Worm (Caenorhabditis elegans) whole organism, L3 larva: Measurements from ENCODE around the gene Y38H6A.1.

Experiments
- ceh-82 ChIP-seq: fragments of 150-350 bp; optimal IDR thresholded peaks from 2 replicates; lab custom pipeline; 2014; ENCODE audit warnings: missing biosample characterization, missing genetic modification characterization
- nhr-12 ChIP-seq: fragments of 150-350 bp; optimal IDR thresholded peaks from 2 replicates; lab custom pipeline; 2014; ENCODE audit warnings: missing biosample characterization, missing genetic modification characterization
- nhr-23 ChIP-seq: fragments of 150-350 bp; optimal IDR thresholded peaks from 2 replicates; lab custom pipeline; 2014; ENCODE audit warnings: missing biosample characterization, missing genetic modification reagents, missing genetic modification characterization
- unc-62 ChIP-seq: fragments of 150-350 bp; sonication (generic microtip); optimal IDR thresholded peaks from 4 replicates; lab custom pipeline; 2014; ENCODE audit warnings: missing biosample characterization, missing genetic modification reagents, missing genetic modification characterization
- ztf-11 ChIP-seq: fragments of 150-350 bp; optimal IDR thresholded peaks from 2 replicates; lab custom pipeline; 2014; ENCODE audit warnings: missing biosample characterization, missing genetic modification characterization
- ztf-4 ChIP-seq: fragments of 150-350 bp; optimal IDR thresholded peaks from 2 replicates; lab custom pipeline; 2014; ENCODE audit warnings: missing biosample characterization, missing genetic modification characterization

DNA sequence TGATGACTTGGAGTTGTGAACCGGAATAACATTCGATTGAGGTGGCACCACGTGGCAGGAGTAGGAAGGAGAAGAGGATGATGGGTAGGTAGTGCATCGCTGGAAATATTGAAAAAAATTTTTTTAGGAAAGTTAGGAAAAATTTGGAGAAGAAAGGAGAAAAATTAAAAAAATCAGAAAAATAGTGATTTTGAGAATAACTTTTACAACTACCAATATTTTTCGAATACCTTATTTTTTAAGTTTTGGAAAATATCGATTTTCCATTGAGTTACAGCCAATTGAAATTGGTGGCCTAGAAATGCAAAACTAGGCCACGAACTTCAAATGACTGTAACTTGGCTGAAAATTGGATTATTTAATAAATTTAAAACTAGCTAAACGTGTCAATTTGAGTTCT lies 9.7 kb downstream of the Y38H6A.1 start, which contains the start of gene Y38H6A.5:
- no peak for TF ChIP-seq unc-62 (GFP tag; lab: Kevin White, UChicago)
- TF ChIP-seq ztf-4: no peak
- TF ChIP-seq ztf-11 (tag; lab: Kevin White, UChicago): no peak
- TF ChIP-seq nhr-12: no peak
- TF ChIP-seq ceh-82 (tag; lab: Kevin White, UChicago): no peak
- TF ChIP-seq nhr-23 (tag; lab: Kevin White, UChicago): no peak
